Fruit fly (Drosophila melanogaster) whole organism, adult: ENCODE measurements around the gene Rpn12.

Source experiments
- CG12768 ChIP-seq: fragments of 200-800 bp; sonication (Bioruptor generic); optimal IDR thresholded peaks from 2 replicates; lab custom pipeline; 2017; ENCODE audit warnings: missing biosample characterization, missing genetic modification characterization, mild to moderate bottlenecking, moderate library complexity, missing genetic modification reagents
- CG14711 ChIP-seq: fragments of 200-800 bp; sonication (Bioruptor generic); optimal IDR thresholded peaks from 2 replicates; lab custom pipeline; 2018; ENCODE audit warnings: missing biosample characterization, mild to moderate bottlenecking, missing genetic modification characterization, moderate library complexity
- CG5204 ChIP-seq: fragments of 200-800 bp; sonication (Bioruptor generic); optimal IDR thresholded peaks from 2 replicates; lab custom pipeline; 2016; ENCODE audit warnings: missing biosample characterization, missing genetic modification characterization
- Clk ChIP-seq: fragments of 200-800 bp; sonication (Bioruptor generic); optimal IDR thresholded peaks from 2 replicates; lab custom pipeline; 2017; ENCODE audit warnings: missing biosample characterization, missing genetic modification characterization
- Crg-1 ChIP-seq: fragments of 200-800 bp; sonication (Bioruptor generic); optimal IDR thresholded peaks from 2 replicates; lab custom pipeline; 2016; ENCODE audit warnings: missing biosample characterization, missing genetic modification characterization
- Mnt ChIP-seq: fragments of 200-800 bp; sonication (Bioruptor generic); optimal IDR thresholded peaks from 2 replicates; lab custom pipeline; 2016; ENCODE audit warnings: missing biosample characterization, mild to moderate bottlenecking, missing genetic modification characterization
- bab1 ChIP-seq: fragments of 200-800 bp; sonication (Bioruptor generic); optimal IDR thresholded peaks from 3 replicates; lab custom pipeline; 2019; ENCODE audit warnings: missing biosample characterization, mild to moderate bottlenecking, missing genetic modification characterization, moderate library complexity
- cic ChIP-seq: fragments of 200-800 bp; sonication (Bioruptor generic); optimal IDR thresholded peaks from 2 replicates; lab custom pipeline; 2017; ENCODE audit warnings: missing biosample characterization, mild to moderate bottlenecking, missing genetic modification characterization, moderate library complexity
- cnc ChIP-seq, 2 experiments: fragments of >200 bp; optimal IDR thresholded peaks; 2 replicates each; lab custom pipeline; 2017
- kay ChIP-seq: fragments of 200-800 bp; sonication (Bioruptor generic); peaks from one replicate; lab custom pipeline; 2016; ENCODE audit warnings: missing biosample characterization, missing genetic modification characterization, borderline replicate concordance
- ovo ChIP-seq: fragments of 200-800 bp; sonication (Bioruptor generic); optimal IDR thresholded peaks from 2 replicates; lab custom pipeline; 2016; ENCODE audit warnings: missing biosample characterization, missing genetic modification characterization
- tj ChIP-seq: fragments of 200-800 bp; sonication (Bioruptor generic); optimal IDR thresholded peaks from 3 replicates; lab custom pipeline; 2017; ENCODE audit warnings: missing biosample characterization, mild to moderate bottlenecking, missing genetic modification characterization, moderate library complexity
- toe ChIP-seq: fragments of 200-800 bp; sonication (Bioruptor generic); optimal IDR thresholded peaks from 2 replicates; lab custom pipeline; 2016; ENCODE audit warnings: missing biosample characterization, missing genetic modification characterization

Rpn12 gene

dm6 chr3L:16631844-16632537, 49.2 kb downstream of the Rpn12 start:
- no peak for TF ChIP-seq cnc (optimal IDR thresholded peaks at IDR 0.05; lab: Kevin White, UChicago)
- no peak for TF ChIP-seq CG5204 (GFP tag; lab: Kevin White, UChicago)
- no peak for TF ChIP-seq CG12768
- TF ChIP-seq ovo (GFP tag; lab: Kevin White, UChicago) = no peak
- no peak for TF ChIP-seq toe
- no peak for TF ChIP-seq Crg-1 (GFP tag; lab: Kevin White, UChicago)
- no peak for TF ChIP-seq bab1 (GFP tag; lab: Kevin White, UChicago)
- no peak for TF ChIP-seq CG14711 (tag; lab: Kevin White, UChicago)
- no peak for TF ChIP-seq kay (GFP tag; lab: Kevin White, UChicago)
- no peak for TF ChIP-seq cic (GFP tag; lab: Kevin White, UChicago)
- no peak for TF ChIP-seq Clk (GFP tag; lab: Kevin White, UChicago)
- no peak for TF ChIP-seq tj
- TF ChIP-seq Mnt = no peak
